Fruit fly (Drosophila melanogaster) whole organism, embryonic: ENCODE results near the gene CG1801.

Experiments used
- Adf1 ChIP-seq: fragments of 200-800 bp; sonication (Bioruptor generic); IDR thresholded peaks from 2 replicates; pipeline ENCODE4 v1.3.6; 2022; ENCODE audit warnings: missing biosample characterization, missing genetic modification characterization
- CG11456 ChIP-seq: fragments of 200-800 bp; sonication (Bioruptor generic); IDR thresholded peaks from 3 replicates; pipeline ENCODE4 v1.3.6; 2022; ENCODE audit warnings: missing biosample characterization, missing genetic modification characterization
- CG11696 ChIP-seq: fragments of 200-800 bp; sonication (Bioruptor generic); IDR thresholded peaks from 2 replicates; pipeline ENCODE4 v1.3.6; 2022; ENCODE audit warnings: missing biosample characterization, missing genetic modification characterization
- CG12104 ChIP-seq: fragments of 200-800 bp; sonication (Bioruptor generic); optimal IDR thresholded peaks from 3 replicates; lab custom pipeline; 2016; ENCODE audit warnings: missing biosample characterization, missing genetic modification characterization
- CG12299 ChIP-seq: fragments of 200-800 bp; sonication (Bioruptor generic); optimal IDR thresholded peaks from 2 replicates; lab custom pipeline; 2018; ENCODE audit warnings: missing biosample characterization, mild to moderate bottlenecking, missing genetic modification characterization
- CG13287 ChIP-seq: fragments of 200-800 bp; sonication (Bioruptor generic); IDR thresholded peaks from 2 replicates; pipeline ENCODE4 v1.3.6; 2022; ENCODE audit warnings: missing biosample characterization, missing genetic modification characterization; ENCODE audit not compliant: partially characterized antibody
- CG13424 ChIP-seq: fragments of 200-800 bp; sonication (Bioruptor generic); optimal IDR thresholded peaks from 2 replicates; lab custom pipeline; 2019; ENCODE audit warnings: missing biosample characterization, mild to moderate bottlenecking, missing genetic modification characterization, moderate library complexity
- CG14667 ChIP-seq: fragments of 200-800 bp; sonication (Bioruptor generic); IDR thresholded peaks from 2 replicates; pipeline ENCODE4 v1.3.6; 2022; ENCODE audit warnings: missing biosample characterization, missing genetic modification characterization
- CG30403 ChIP-seq: fragments of 200-800 bp; sonication (Bioruptor generic); optimal IDR thresholded peaks from 3 replicates; lab custom pipeline; 2016; ENCODE audit warnings: missing biosample characterization, missing genetic modification characterization
- CG31441 ChIP-seq: fragments of 200-800 bp; sonication (Bioruptor generic); IDR thresholded peaks from 2 replicates; pipeline ENCODE4 v1.3.6; 2022; ENCODE audit warnings: missing biosample characterization, missing genetic modification characterization
- CG3281 ChIP-seq: fragments of 200-800 bp; sonication (Bioruptor generic); optimal IDR thresholded peaks from 3 replicates; lab custom pipeline; 2017; ENCODE audit warnings: missing biosample characterization, mild to moderate bottlenecking, missing genetic modification characterization
- CG33557 ChIP-seq: fragments of 200-800 bp; sonication (Bioruptor generic); optimal IDR thresholded peaks from 2 replicates; lab custom pipeline; 2019; ENCODE audit warnings: missing biosample characterization, mild to moderate bottlenecking, missing genetic modification characterization, moderate library complexity
- CG34422 ChIP-seq: fragments of 200-800 bp; sonication (Bioruptor generic); IDR thresholded peaks from 3 replicates; pipeline ENCODE4 v1.3.6; 2022; ENCODE audit warnings: missing biosample characterization, missing genetic modification characterization
- CG3847 ChIP-seq: fragments of 200-800 bp; sonication (Bioruptor generic); IDR thresholded peaks from 2 replicates; pipeline ENCODE4 v1.3.6; 2022; ENCODE audit warnings: missing biosample characterization, missing genetic modification characterization
- CG8290 ChIP-seq, 3 experiments: fragments of 200-800 bp; sonication (Bioruptor generic); optimal IDR thresholded peaks; 2 replicates each; lab custom pipeline; 2016 to 2019; ENCODE audit warnings: missing biosample characterization in 3 of 3, missing genetic modification characterization in 3 of 3, mild to moderate bottlenecking in 2 of 3, moderate library complexity in 1 of 3
- CG8388 ChIP-seq: fragments of 200-800 bp; sonication (Bioruptor generic); optimal IDR thresholded peaks from 2 replicates; lab custom pipeline; 2019; ENCODE audit warnings: missing biosample characterization, mild to moderate bottlenecking, missing genetic modification characterization, moderate library complexity
- CG9932 ChIP-seq: fragments of 200-800 bp; sonication (Bioruptor generic); IDR thresholded peaks from 2 replicates; pipeline ENCODE4 v1.3.6; 2022; ENCODE audit warnings: missing biosample characterization, missing genetic modification characterization
- CHES-1-like ChIP-seq: fragments of 200-800 bp; sonication (Bioruptor generic); optimal IDR thresholded peaks from 2 replicates; lab custom pipeline; 2016; ENCODE audit warnings: missing biosample characterization, missing genetic modification characterization
- CTCF ChIP-seq: fragments of 200-800 bp; sonication (Bioruptor generic); optimal IDR thresholded peaks from 2 replicates; lab custom pipeline; 2017; ENCODE audit warnings: missing biosample characterization, mild to moderate bottlenecking, missing genetic modification characterization, moderate library complexity
- Chrac-16 ChIP-seq: fragments of 200-800 bp; sonication (Bioruptor generic); optimal IDR thresholded peaks from 3 replicates; lab custom pipeline; 2016; ENCODE audit warnings: missing biosample characterization, missing genetic modification characterization
- D ChIP-seq, 2 experiments: fragments of 200-800 bp in 1 of 2; fragments of >200 bp in 1 of 2; sonication (Bioruptor generic) in 1 of 2; optimal IDR thresholded peaks; 2 replicates in 1 of 2; 3 replicates in 1 of 2; lab custom pipeline; 2017; ENCODE audit warnings: mild to moderate bottlenecking in 1 of 2, missing biosample characterization in 1 of 2, missing genetic modification characterization in 1 of 2, missing genetic modification reagents in 1 of 2
- Ets97D ChIP-seq: fragments of 200-800 bp; sonication (Bioruptor generic); optimal IDR thresholded peaks from 3 replicates; lab custom pipeline; 2016; ENCODE audit warnings: missing biosample characterization, missing genetic modification characterization
- HmgZ ChIP-seq: fragments of 200-800 bp; sonication (Bioruptor generic); optimal IDR thresholded peaks from 2 replicates; lab custom pipeline; 2018; ENCODE audit warnings: missing biosample characterization, mild to moderate bottlenecking, missing genetic modification characterization
- Lhr ChIP-seq: fragments of 200-800 bp; sonication (Bioruptor generic); optimal IDR thresholded peaks from 3 replicates; lab custom pipeline; 2017; ENCODE audit warnings: mild to moderate bottlenecking, missing biosample characterization, missing genetic modification reagents, missing genetic modification characterization
- MESR4 ChIP-seq: fragments of 200-800 bp; sonication (Bioruptor generic); optimal IDR thresholded peaks from 2 replicates; lab custom pipeline; 2018; ENCODE audit warnings: missing biosample characterization, mild to moderate bottlenecking, missing genetic modification characterization, moderate library complexity
- NK7.1 ChIP-seq: fragments of 200-800 bp; sonication (Bioruptor generic); optimal IDR thresholded peaks from 3 replicates; lab custom pipeline; 2016; ENCODE audit warnings: missing biosample characterization, missing genetic modification characterization
- Nf-YA ChIP-seq: fragments of 200-800 bp; sonication (Bioruptor generic); IDR thresholded peaks from 2 replicates; pipeline ENCODE4 v1.3.6; 2022; ENCODE audit warnings: missing biosample characterization, missing genetic modification characterization
- Pdp1 ChIP-seq, 2 experiments: fragments of 200-800 bp; sonication (Bioruptor generic); optimal IDR thresholded peaks; 3 replicates each; lab custom pipeline; 2016; ENCODE audit warnings: missing biosample characterization in 2 of 2, missing genetic modification characterization in 2 of 2, mild to moderate bottlenecking in 1 of 2, moderate library complexity in 1 of 2
- Vsx1 ChIP-seq: fragments of 200-800 bp; sonication (Bioruptor generic); optimal IDR thresholded peaks from 2 replicates; lab custom pipeline; 2017; ENCODE audit warnings: missing biosample characterization, mild to moderate bottlenecking, missing genetic modification characterization, missing genetic modification reagents
- YL-1 ChIP-seq: fragments of 200-800 bp; sonication (Bioruptor generic); optimal IDR thresholded peaks from 3 replicates; lab custom pipeline; 2017; ENCODE audit warnings: missing biosample characterization, mild to moderate bottlenecking, missing genetic modification characterization
- amos ChIP-seq: fragments of 200-800 bp; sonication (Bioruptor generic); IDR thresholded peaks from 2 replicates; pipeline ENCODE4 v1.3.6; 2022; ENCODE audit warnings: missing biosample characterization, missing genetic modification characterization; ENCODE audit not compliant: partially characterized antibody
- bbx ChIP-seq: fragments of 200-800 bp; sonication (Bioruptor generic); IDR thresholded peaks from 2 replicates; pipeline ENCODE4 v1.3.6; 2022; ENCODE audit warnings: missing biosample characterization, missing genetic modification characterization; ENCODE audit not compliant: partially characterized antibody
- esg ChIP-seq: fragments of 200-800 bp; sonication (Bioruptor generic); conservative IDR thresholded peaks from 2 replicates; pipeline ENCODE4 v1.3.6; 2022; ENCODE audit warnings: missing biosample characterization, missing genetic modification characterization
- gfzf ChIP-seq: fragments of 200-800 bp; sonication (Bioruptor generic); optimal IDR thresholded peaks from 2 replicates; lab custom pipeline; 2016; ENCODE audit warnings: missing biosample characterization, mild to moderate bottlenecking, missing genetic modification characterization, moderate library complexity
- klu ChIP-seq: fragments of 200-800 bp; sonication (Bioruptor generic); IDR thresholded peaks from 2 replicates; pipeline ENCODE4 v1.3.6; 2022; ENCODE audit warnings: missing biosample characterization, missing genetic modification characterization
- knrl ChIP-seq: fragments of 200-800 bp; sonication (Bioruptor generic); IDR thresholded peaks from 3 replicates; pipeline ENCODE4 v1.3.6; 2022; ENCODE audit warnings: missing biosample characterization, missing genetic modification characterization; ENCODE audit not compliant: partially characterized antibody
- lmd ChIP-seq: fragments of 200-800 bp; sonication (Bioruptor generic); IDR thresholded peaks from 2 replicates; pipeline ENCODE4 v1.3.6; 2022; ENCODE audit warnings: missing biosample characterization, missing genetic modification characterization
- mirr ChIP-seq: fragments of 200-800 bp; sonication (Bioruptor generic); optimal IDR thresholded peaks from 3 replicates; lab custom pipeline; 2018; ENCODE audit warnings: missing biosample characterization, mild to moderate bottlenecking, missing genetic modification characterization
- pan ChIP-seq, 4 experiments: fragments of >200 bp in 3 of 4; fragments of 200-800 bp in 1 of 4; sonication (Bioruptor generic) in 1 of 4; optimal IDR thresholded peaks in 3 of 4; IDR thresholded peaks in 1 of 4; 2 replicates each; pipeline versions ENCODE4 v1.3.6 to Lab custom; 2017 to 2022; ENCODE audit warnings: missing biosample characterization in 2 of 4, missing genetic modification characterization in 2 of 4, mixed read lengths in 1 of 4
- peb ChIP-seq: fragments of 200-800 bp; sonication (Bioruptor generic); IDR thresholded peaks from 2 replicates; pipeline ENCODE4 v1.3.6; 2022; ENCODE audit warnings: missing biosample characterization, missing genetic modification characterization
- pita ChIP-seq: fragments of 200-800 bp; sonication (Bioruptor generic); optimal IDR thresholded peaks from 2 replicates; lab custom pipeline; 2017; ENCODE audit warnings: missing biosample characterization, mild to moderate bottlenecking, missing genetic modification characterization
- salm ChIP-seq: fragments of 200-800 bp; sonication (Bioruptor generic); optimal IDR thresholded peaks from 2 replicates; lab custom pipeline; 2018; ENCODE audit warnings: missing biosample characterization, mild to moderate bottlenecking, missing genetic modification characterization
- schlank ChIP-seq: fragments of 200-800 bp; sonication (Bioruptor generic); optimal IDR thresholded peaks from 2 replicates; lab custom pipeline; 2018; ENCODE audit warnings: missing biosample characterization, mild to moderate bottlenecking, missing genetic modification characterization
- scrt ChIP-seq: fragments of 200-800 bp; sonication (Bioruptor generic); optimal IDR thresholded peaks from 2 replicates; lab custom pipeline; 2018; ENCODE audit warnings: missing biosample characterization, mild to moderate bottlenecking, missing genetic modification characterization, moderate library complexity
- unc-4 ChIP-seq: fragments of 200-800 bp; sonication (Bioruptor generic); IDR thresholded peaks from 2 replicates; pipeline ENCODE4 v1.3.6; 2022; ENCODE audit warnings: missing biosample characterization, missing genetic modification characterization; ENCODE audit not compliant: partially characterized antibody
- zen ChIP-seq: fragments of 200-800 bp; sonication (Bioruptor generic); optimal IDR thresholded peaks from 3 replicates; lab custom pipeline; 2018; ENCODE audit warnings: missing biosample characterization, mild to moderate bottlenecking, missing genetic modification characterization, moderate library complexity

The CG1801 gene

dm6 chrX:21362878-21363277 lies 45.6 kb upstream of the CG1801 start, which contains the start of the genes bbx and waw (continued):
- TF ChIP-seq CG3281 (GFP tag; lab: Kevin White, UChicago) (no peak), CG34422 (GFP tag; lab: Robert Waterston, UW) (peak; percentile 81; the same call in 1 of the 3 replicates), Nf-YA (GFP tag; lab: Robert Waterston, UW) (no peak), Vsx1 (GFP tag; lab: Kevin White, UChicago) (no peak), Chrac-16 (GFP tag; lab: Kevin White, UChicago) (no peak), zen (tag; lab: Kevin White, UChicago) (peak; percentile 43), CG12299 (tag; lab: Kevin White, UChicago) (no peak), CG14667 (GFP tag; lab: Robert Waterston, UW) (no peak), Adf1 (GFP tag; lab: Robert Waterston, UW) (no peak), CG13287 (GFP tag; lab: Robert Waterston, UW) (peak; percentile 29; the same call in 1 of the 2 replicates), mirr (GFP tag; lab: Kevin White, UChicago) (peak; percentile 54), Lhr (GFP tag; lab: Kevin White, UChicago) (peak; percentile 81), CG11696 (GFP tag; lab: Robert Waterston, UW) (no peak), pan (optimal IDR thresholded peaks at IDR 0.05; lab: Kevin White, UChicago) (no peak), pan (GFP tag; optimal IDR thresholded peaks at IDR 0.05 in 1 of 2, IDR thresholded peaks at IDR 0.05 in 1 of 2) (no peak), bbx (GFP tag; lab: Robert Waterston, UW) (peak; percentile 41; the same call in 1 of the 2 replicates), unc-4 (GFP tag; lab: Robert Waterston, UW) (no peak), schlank (tag; lab: Kevin White, UChicago) (no peak), CG9932 (GFP tag; lab: Robert Waterston, UW) (no peak), Pdp1 (GFP tag; optimal IDR thresholded peaks at IDR 0.05; lab: Kevin White, UChicago) (peak in 1 of 2 experiments; percentile 100), HmgZ (tag; lab: Kevin White, UChicago) (peak; percentile 70), CG11456 (GFP tag; lab: Robert Waterston, UW) (peak; percentile 64; the same call in 1 of the 3 replicates), lmd (GFP tag; lab: Robert Waterston, UW) (peak; percentile 11; the same call in 1 of the 2 replicates), NK7.1 (GFP tag; lab: Kevin White, UChicago) (no peak), Ets97D (GFP tag; lab: Kevin White, UChicago) (peak; percentile 37), CG13424 (tag; lab: Kevin White, UChicago) (peak; percentile 46), scrt (GFP tag; lab: Kevin White, UChicago) (peak; percentile 56), CG31441 (GFP tag; lab: Robert Waterston, UW) (no peak), CG3847 (GFP tag; lab: Robert Waterston, UW) (peak; percentile 27; the same call in 1 of the 2 replicates), klu (no peak), CG12104 (GFP tag; lab: Kevin White, UChicago) (no peak), CG30403 (GFP tag; lab: Kevin White, UChicago) (no peak)

DNA sequence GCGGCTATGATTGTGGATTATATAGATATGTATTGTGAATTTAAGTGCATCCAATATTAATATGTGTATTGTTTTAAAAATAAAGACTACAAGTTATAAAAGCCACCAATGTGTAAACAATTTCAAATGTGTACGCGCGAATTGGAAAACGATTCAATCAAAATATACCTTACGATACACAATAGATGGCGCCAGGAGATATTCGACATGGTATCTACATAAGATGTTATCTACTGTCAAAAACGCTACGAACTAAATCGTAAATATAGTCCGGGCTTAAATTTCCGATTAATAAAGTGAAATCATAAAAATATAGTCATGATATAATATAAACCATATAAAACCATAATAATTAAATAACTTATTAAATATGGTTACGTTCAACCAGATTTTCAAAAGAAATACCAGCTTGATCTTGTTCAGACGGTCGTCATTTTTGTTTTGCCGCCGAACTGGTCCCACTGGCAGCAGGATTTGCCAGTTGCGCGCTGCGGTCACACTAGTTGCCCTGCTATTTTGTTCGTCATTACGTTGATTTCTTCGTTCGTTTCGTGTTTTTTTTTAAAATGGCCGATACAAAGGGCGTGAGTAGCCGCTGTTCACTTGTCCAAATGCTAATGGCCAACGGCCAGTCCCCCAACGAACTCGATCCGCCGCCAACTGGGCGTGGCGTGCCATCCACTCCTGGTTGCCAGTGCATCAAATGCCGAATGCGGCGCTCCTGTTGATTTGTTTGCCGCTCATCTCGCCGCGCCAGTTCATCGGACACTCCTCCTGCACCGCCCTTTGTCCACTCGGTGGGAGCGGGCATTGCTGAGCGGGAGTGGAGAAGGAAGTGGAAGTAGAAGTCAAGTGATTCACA lies 40.7 kb upstream of the CG1801 start, which contains the start of gene Septin1:
Gene Septin1, plus strand, starts transcription at position 477 of the 862 bp plus-strand sequence.
- TF ChIP-seq peb (GFP tag; lab: Robert Waterston, UW): no peak
- no peak for TF ChIP-seq D (optimal IDR thresholded peaks at IDR 0.05; lab: Kevin White, UChicago)
- no peak for TF ChIP-seq D (GFP tag; optimal IDR thresholded peaks at IDR 0.05; lab: Kevin White, UChicago)
- peak; percentile 30; the same call in 1 of the 3 replicates for TF ChIP-seq knrl (GFP tag; lab: Robert Waterston, UW)
- TF ChIP-seq CHES-1-like (GFP tag; lab: Kevin White, UChicago): no peak
- TF ChIP-seq salm (tag; lab: Kevin White, UChicago): no peak
- no peak; the same call in 1 of the 2 replicates for TF ChIP-seq bbx (GFP tag; lab: Robert Waterston, UW)
- TF ChIP-seq CTCF (GFP tag; lab: Kevin White, UChicago): peak; percentile 95
- TF ChIP-seq amos (GFP tag; lab: Robert Waterston, UW): peak; percentile 49; the same call in 1 of the 2 replicates
- peak; percentile 16 for TF ChIP-seq YL-1 (GFP tag; lab: Kevin White, UChicago)
- peak; percentile 54 for TF ChIP-seq MESR4 (GFP tag; lab: Kevin White, UChicago)
- peak; percentile 13 for TF ChIP-seq pita
- no peak for TF ChIP-seq CG33557 (GFP tag; lab: Kevin White, UChicago)
- no peak for TF ChIP-seq CG8388 (GFP tag; lab: Kevin White, UChicago)
- TF ChIP-seq esg (GFP tag; lab: Robert Waterston, UW): no peak
- TF ChIP-seq CG8290 (GFP tag; optimal IDR thresholded peaks at IDR 0.05; lab: Kevin White, UChicago): peak; percentile 11
- TF ChIP-seq CG8290 (tag; optimal IDR thresholded peaks at IDR 0.05; lab: Kevin White, UChicago): no peak
- TF ChIP-seq gfzf: peak; percentile 79
